Worm (Caenorhabditis elegans) whole organism, midembryonic: ENCODE data around the gene lmp-1.

Source experiments
- cog-1 ChIP-seq: sonication (generic microtip); optimal IDR thresholded peaks from 2 replicates; lab custom pipeline; 2016; ENCODE audit warnings: missing genetic modification characterization, missing compliant biosample characterization
- flt-1 ChIP-seq: fragments of 200-800 bp; sonication (Bioruptor generic); IDR thresholded peaks from 2 replicates; pipeline ENCODE4 v1.3.6; 2022; ENCODE audit warnings: missing genetic modification characterization, missing compliant biosample characterization
- ztf-29 ChIP-seq: fragments of 200-800 bp; sonication (Bioruptor generic); IDR thresholded peaks from 2 replicates; pipeline ENCODE4 v1.3.6; 2022; ENCODE audit warnings: missing genetic modification reagents, missing genetic modification characterization, missing compliant biosample characterization

ce11 chrX:6357772-6358171, 19.7 kb downstream of the lmp-1 start, which contains the start of gene C03B1.10:
- TF ChIP-seq ztf-29 (GFP tag; lab: Robert Waterston, UW), result no peak
- no peak for TF ChIP-seq cog-1 (tag; lab: Kevin White, UChicago)
- no peak for TF ChIP-seq flt-1 (GFP tag; lab: Robert Waterston, UW)
